Fruit fly (Drosophila melanogaster) whole organism, embryonic: ENCODE data around the gene Chchd2.

Experiments used
- ATbp ChIP-seq: fragments of 200-800 bp; sonication (Bioruptor generic); optimal IDR thresholded peaks from 2 replicates; lab custom pipeline; 2017; ENCODE audit warnings: missing biosample characterization, mild to moderate bottlenecking, missing genetic modification characterization, missing genetic modification reagents
- CG1024 ChIP-seq: fragments of 200-800 bp; sonication (Bioruptor generic); IDR thresholded peaks from 2 replicates; pipeline ENCODE4 v1.3.6; 2022; ENCODE audit warnings: missing biosample characterization, missing genetic modification characterization
- CG10274 ChIP-seq: fragments of 200-800 bp; sonication (Bioruptor generic); optimal IDR thresholded peaks from 3 replicates; lab custom pipeline; 2017; ENCODE audit warnings: missing biosample characterization, mild to moderate bottlenecking, missing genetic modification characterization
- CG10654 ChIP-seq: fragments of 200-800 bp; sonication (Bioruptor generic); optimal IDR thresholded peaks from 2 replicates; lab custom pipeline; 2016; ENCODE audit warnings: missing biosample characterization, missing genetic modification characterization
- CG11093 ChIP-seq: fragments of 200-800 bp; sonication (Bioruptor generic); IDR thresholded peaks from 3 replicates; pipeline ENCODE4 v1.3.6; 2022; ENCODE audit warnings: missing biosample characterization, missing genetic modification characterization
- CG15073 ChIP-seq: fragments of 200-800 bp; sonication (Bioruptor generic); optimal IDR thresholded peaks from 2 replicates; lab custom pipeline; 2016; ENCODE audit warnings: missing biosample characterization, missing genetic modification characterization
- CG1647 ChIP-seq: fragments of 200-800 bp; sonication (Bioruptor generic); optimal IDR thresholded peaks from 3 replicates; lab custom pipeline; 2016; ENCODE audit warnings: missing biosample characterization, missing genetic modification characterization
- CG16863 ChIP-seq: fragments of 200-800 bp; sonication (Bioruptor generic); optimal IDR thresholded peaks from 3 replicates; lab custom pipeline; 2016; ENCODE audit warnings: missing biosample characterization, missing genetic modification characterization
- CG17361 ChIP-seq: fragments of 200-800 bp; sonication (Bioruptor generic); IDR thresholded peaks from 3 replicates; pipeline ENCODE4 v1.3.6; 2022; ENCODE audit warnings: missing biosample characterization, missing genetic modification characterization
- CG17912 ChIP-seq: fragments of 200-800 bp; sonication (Bioruptor generic); optimal IDR thresholded peaks from 2 replicates; lab custom pipeline; 2018; ENCODE audit warnings: missing biosample characterization, mild to moderate bottlenecking, missing genetic modification characterization
- CG18011 ChIP-seq: fragments of 200-800 bp; sonication (Bioruptor generic); optimal IDR thresholded peaks from 2 replicates; lab custom pipeline; 2017; ENCODE audit warnings: missing biosample characterization, missing genetic modification characterization, mild to moderate bottlenecking, moderate library complexity, missing genotype
- CG32532 ChIP-seq: fragments of 200-800 bp; sonication (Bioruptor generic); IDR thresholded peaks from 2 replicates; pipeline ENCODE4 v1.3.6; 2022; ENCODE audit warnings: missing biosample characterization, missing genetic modification characterization
- CG4707 ChIP-seq: fragments of 200-800 bp; sonication (Bioruptor generic); optimal IDR thresholded peaks from 2 replicates; lab custom pipeline; 2018; ENCODE audit warnings: missing biosample characterization, mild to moderate bottlenecking, missing genetic modification characterization, moderate library complexity
- CG5953 ChIP-seq: fragments of 200-800 bp; sonication (Bioruptor generic); IDR thresholded peaks from 2 replicates; pipeline ENCODE4 v1.3.6; 2022; ENCODE audit warnings: missing biosample characterization, missing genetic modification characterization
- CG7928 ChIP-seq: fragments of 200-800 bp; sonication (Bioruptor generic); optimal IDR thresholded peaks from 2 replicates; lab custom pipeline; 2017; ENCODE audit warnings: missing biosample characterization, mild to moderate bottlenecking, missing genetic modification characterization
- Doc3 ChIP-seq: fragments of 200-800 bp; sonication (Bioruptor generic); IDR thresholded peaks from 3 replicates; pipeline ENCODE4 v1.3.6; 2022; ENCODE audit warnings: missing biosample characterization, missing genetic modification characterization; ENCODE audit not compliant: partially characterized antibody
- Drgx ChIP-seq: fragments of 200-800 bp; sonication (Bioruptor generic); IDR thresholded peaks from 2 replicates; pipeline ENCODE4 v1.3.6; 2022; ENCODE audit warnings: missing biosample characterization, missing genetic modification characterization
- H15 ChIP-seq: fragments of 200-800 bp; sonication (Bioruptor generic); IDR thresholded peaks from 3 replicates; pipeline ENCODE4 v1.3.6; 2022; ENCODE audit warnings: missing biosample characterization, missing genetic modification characterization
- H2.0 ChIP-seq: fragments of 200-800 bp; sonication (Bioruptor generic); IDR thresholded peaks from 2 replicates; pipeline ENCODE4 v1.3.6; 2022; ENCODE audit warnings: missing biosample characterization, missing genetic modification characterization
- HLH4C ChIP-seq: fragments of 200-800 bp; sonication (Bioruptor generic); IDR thresholded peaks from 3 replicates; pipeline ENCODE4 v1.3.6; 2022; ENCODE audit warnings: missing biosample characterization, missing genetic modification characterization; ENCODE audit not compliant: partially characterized antibody
- Hand ChIP-seq: fragments of 200-800 bp; sonication (Bioruptor generic); optimal IDR thresholded peaks from 2 replicates; lab custom pipeline; 2017; ENCODE audit warnings: mild to moderate bottlenecking, missing biosample characterization, missing genetic modification reagents, missing genetic modification characterization
- Hey ChIP-seq: fragments of 200-800 bp; sonication (Bioruptor generic); optimal IDR thresholded peaks from 3 replicates; lab custom pipeline; 2018; ENCODE audit warnings: missing biosample characterization, mild to moderate bottlenecking, missing genetic modification characterization
- Lhr ChIP-seq: fragments of 200-800 bp; sonication (Bioruptor generic); optimal IDR thresholded peaks from 3 replicates; lab custom pipeline; 2017; ENCODE audit warnings: mild to moderate bottlenecking, missing biosample characterization, missing genetic modification reagents, missing genetic modification characterization
- Mrtf ChIP-seq: fragments of 200-800 bp; sonication (Bioruptor generic); IDR thresholded peaks from 3 replicates; pipeline ENCODE4 v1.3.6; 2022; ENCODE audit warnings: missing biosample characterization, missing genetic modification characterization
- NC2β ChIP-seq: fragments of 200-800 bp; sonication (Bioruptor generic); optimal IDR thresholded peaks from 2 replicates; lab custom pipeline; 2016; ENCODE audit warnings: missing biosample characterization, missing genetic modification characterization
- Spps ChIP-seq: fragments of 200-800 bp; sonication (Bioruptor generic); optimal IDR thresholded peaks from 2 replicates; lab custom pipeline; 2018; ENCODE audit warnings: missing biosample characterization, mild to moderate bottlenecking, missing genetic modification characterization
- ci ChIP-seq: fragments of 200-800 bp; sonication (Bioruptor generic); IDR thresholded peaks from 3 replicates; pipeline ENCODE4 v1.3.6; 2022; ENCODE audit warnings: missing biosample characterization, missing genetic modification characterization
- exex ChIP-seq: fragments of 200-800 bp; sonication (Bioruptor generic); optimal IDR thresholded peaks from 4 replicates; lab custom pipeline; 2018; ENCODE audit warnings: missing biosample characterization, mild to moderate bottlenecking, missing genetic modification characterization, moderate library complexity
- eyg ChIP-seq: fragments of 200-800 bp; sonication (Bioruptor generic); optimal IDR thresholded peaks from 3 replicates; lab custom pipeline; 2016; ENCODE audit warnings: missing biosample characterization, missing genetic modification characterization
- gce ChIP-seq: fragments of 200-800 bp; sonication (Bioruptor generic); IDR thresholded peaks from 3 replicates; pipeline ENCODE4 v1.3.6; 2022; ENCODE audit warnings: missing biosample characterization, missing genetic modification characterization
- grau ChIP-seq: fragments of 200-800 bp; optimal IDR thresholded peaks from 3 replicates; lab custom pipeline; 2019; ENCODE audit warnings: missing biosample characterization, mild to moderate bottlenecking, missing genetic modification characterization, moderate library complexity
- knrl ChIP-seq: fragments of 200-800 bp; sonication (Bioruptor generic); IDR thresholded peaks from 3 replicates; pipeline ENCODE4 v1.3.6; 2022; ENCODE audit warnings: missing biosample characterization, missing genetic modification characterization; ENCODE audit not compliant: partially characterized antibody
- lab ChIP-seq: fragments of 200-800 bp; sonication (Bioruptor generic); optimal IDR thresholded peaks from 3 replicates; lab custom pipeline; 2017; ENCODE audit warnings: missing biosample characterization, missing genetic modification characterization, mild to moderate bottlenecking, moderate library complexity, missing genetic modification reagents
- lmd ChIP-seq: fragments of 200-800 bp; sonication (Bioruptor generic); IDR thresholded peaks from 2 replicates; pipeline ENCODE4 v1.3.6; 2022; ENCODE audit warnings: missing biosample characterization, missing genetic modification characterization
- lola ChIP-seq, 3 experiments: fragments of >200 bp in 2 of 3; fragments of 200-800 bp in 1 of 3; sonication (Bioruptor generic) in 1 of 3; optimal IDR thresholded peaks; 2 replicates each; lab custom pipeline; 2017 to 2019; ENCODE audit warnings: missing biosample characterization in 3 of 3, missing genetic modification characterization in 3 of 3, mild to moderate bottlenecking in 1 of 3, moderate library complexity in 1 of 3
- lov ChIP-seq, 2 experiments: fragments of 200-800 bp in 1 of 2; fragments of >200 bp in 1 of 2; sonication (Bioruptor generic) in 1 of 2; IDR thresholded peaks in 1 of 2; optimal IDR thresholded peaks in 1 of 2; 2 replicates in 1 of 2; 3 replicates in 1 of 2; pipeline versions ENCODE4 v1.3.6 to Lab custom; 2017 to 2022; ENCODE audit warnings: missing biosample characterization in 1 of 2, missing genetic modification characterization in 1 of 2
- peb ChIP-seq: fragments of 200-800 bp; sonication (Bioruptor generic); IDR thresholded peaks from 2 replicates; pipeline ENCODE4 v1.3.6; 2022; ENCODE audit warnings: missing biosample characterization, missing genetic modification characterization
- pita ChIP-seq: fragments of 200-800 bp; sonication (Bioruptor generic); optimal IDR thresholded peaks from 2 replicates; lab custom pipeline; 2017; ENCODE audit warnings: missing biosample characterization, mild to moderate bottlenecking, missing genetic modification characterization
- prd ChIP-seq, 3 experiments: fragments of >200 bp in 2 of 3; fragments of 200-800 bp in 1 of 3; sonication (Bioruptor generic) in 1 of 3; optimal IDR thresholded peaks in 2 of 3; IDR thresholded peaks in 1 of 3; 2 replicates in 2 of 3; 3 replicates in 1 of 3; pipeline versions ENCODE4 v1.3.6 to Lab custom; 2017 to 2022; ENCODE audit warnings: missing biosample characterization in 1 of 3, missing genetic modification characterization in 1 of 3
- pzg ChIP-seq: fragments of 200-800 bp; sonication (Bioruptor generic); optimal IDR thresholded peaks from 3 replicates; lab custom pipeline; 2018; ENCODE audit warnings: missing biosample characterization, mild to moderate bottlenecking, missing genetic modification characterization, moderate library complexity
- ranshi ChIP-seq: fragments of 200-800 bp; sonication (Bioruptor generic); IDR thresholded peaks from 2 replicates; pipeline ENCODE4 v1.3.6; 2022; ENCODE audit warnings: missing biosample characterization, missing genetic modification characterization
- sens ChIP-seq: fragments of 200-800 bp; sonication (Bioruptor generic); peaks from one replicate; lab custom pipeline; 2016; ENCODE audit warnings: missing biosample characterization, missing genetic modification characterization
- tgo ChIP-seq: fragments of 200-800 bp; sonication (Bioruptor generic); IDR thresholded peaks from 3 replicates; pipeline ENCODE4 v1.3.6; 2022; ENCODE audit warnings: missing biosample characterization, missing genetic modification characterization
- tin ChIP-seq: fragments of 200-800 bp; sonication (Bioruptor generic); optimal IDR thresholded peaks from 3 replicates; lab custom pipeline; 2016; ENCODE audit warnings: missing biosample characterization, missing genetic modification characterization

The Chchd2 gene

DNA sequence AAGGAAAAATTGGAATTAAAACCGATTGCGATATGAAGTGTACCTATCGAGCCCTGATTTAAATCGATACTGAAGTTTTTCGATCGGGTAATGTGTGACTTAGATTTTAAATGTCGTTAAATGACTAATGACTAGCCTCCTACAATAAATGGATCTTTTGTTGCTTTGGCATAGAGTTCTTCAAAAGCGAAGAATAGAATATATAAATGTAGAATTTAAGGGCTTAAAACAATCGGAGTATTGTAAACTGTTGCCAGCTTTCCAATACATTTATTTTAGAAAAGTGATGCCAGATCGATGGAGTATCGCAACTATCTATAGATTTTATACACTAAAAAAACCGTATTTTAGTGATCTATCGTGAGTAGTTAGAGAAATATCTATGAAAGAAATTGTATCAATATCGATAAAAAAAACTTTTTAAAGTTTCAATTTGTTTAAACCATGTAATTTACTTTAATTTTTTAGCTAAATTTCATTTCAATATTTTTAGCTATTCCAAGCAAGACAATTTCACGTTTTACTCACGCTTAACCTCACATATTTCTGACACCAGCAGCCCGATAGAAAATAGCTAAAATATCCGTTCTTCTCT, 5.8 kb upstream of the Chchd2 start, which contains the start of the genes mei-217 and mei-218 (continued):
- no peak for TF ChIP-seq CG16863 (GFP tag; lab: Kevin White, UChicago)
- no peak; the same call in 1 of the 3 replicates for TF ChIP-seq CG17361
- peak; percentile 71; the same call in 2 of the 3 replicates for TF ChIP-seq knrl (GFP tag; lab: Robert Waterston, UW)
- TF ChIP-seq CG10654, result no peak
- no peak for TF ChIP-seq Spps (tag; lab: Kevin White, UChicago)
- peak; percentile 26; the same call in 1 of the 2 replicates for TF ChIP-seq lmd
- no peak for TF ChIP-seq lab (GFP tag; lab: Kevin White, UChicago)
- no peak for TF ChIP-seq CG4707 (GFP tag; lab: Kevin White, UChicago)
- no peak for TF ChIP-seq Hey (tag; lab: Kevin White, UChicago)

DNA sequence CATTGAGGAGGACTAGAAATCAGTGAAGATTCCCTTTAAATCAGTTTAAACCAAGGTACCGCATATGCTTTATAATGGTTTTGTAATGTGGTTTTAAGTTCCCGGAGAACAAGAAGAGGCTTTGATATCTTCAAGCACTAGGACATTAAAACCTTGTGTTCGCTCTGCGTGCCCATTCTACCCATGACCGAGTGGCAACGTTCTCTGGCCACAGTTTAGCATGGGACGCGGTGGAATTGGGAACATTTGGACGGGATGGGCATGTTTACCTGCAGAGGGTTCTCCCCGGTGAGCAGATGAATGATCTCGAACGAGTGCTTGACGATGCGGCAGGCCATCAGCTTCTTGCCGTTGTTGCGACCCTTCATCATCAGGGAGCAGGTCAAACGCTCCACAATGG, 2.3 kb upstream of the Chchd2 start:
- TF ChIP-seq CG5953 (GFP tag; lab: Robert Waterston, UW) (no peak), sens (peak; percentile 57)

DNA sequence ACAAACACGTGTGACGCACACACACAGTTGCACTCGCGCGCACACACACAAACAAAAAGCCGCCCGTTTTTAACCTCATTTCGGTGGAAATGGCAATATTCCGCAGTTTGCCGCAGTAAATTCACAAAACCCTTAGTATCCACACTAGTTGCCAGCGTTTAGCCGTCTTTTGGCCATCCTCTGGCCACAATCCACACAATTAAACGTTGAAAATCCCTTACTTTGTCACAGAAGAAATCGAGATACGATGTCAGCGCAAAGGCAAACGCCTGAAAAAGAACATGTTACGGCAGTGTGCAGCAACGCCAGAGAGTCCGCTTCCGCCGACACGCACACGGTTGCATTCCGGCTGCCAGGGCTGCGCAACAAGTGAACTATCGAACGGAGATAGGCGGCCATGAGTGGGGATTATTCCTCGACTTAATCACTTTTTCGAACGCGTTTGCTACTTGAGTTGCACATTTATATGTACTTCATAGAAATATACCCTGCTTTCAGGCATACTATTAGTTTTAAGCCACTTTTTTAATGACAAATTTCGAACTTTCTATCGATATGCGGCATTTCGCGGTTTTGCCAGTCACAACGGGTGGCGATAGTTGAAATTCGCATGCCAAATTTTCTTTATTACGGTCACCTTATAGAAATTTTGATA, 691 bp upstream of the Chchd2 start, which contains the start of gene RpS5a:
Gene RpS5a, minus strand, starts transcription at position 282 of the 655 bp plus-strand sequence.
- TF ChIP-seq tin (GFP tag; lab: Kevin White, UChicago) (peak; percentile 76), ranshi (GFP tag; lab: Robert Waterston, UW) (peak; percentile 77; the same call in 1 of the 2 replicates), CG1024 (GFP tag; lab: Robert Waterston, UW) (peak; percentile 75), CG17912 (GFP tag; lab: Kevin White, UChicago) (peak; percentile 85), CG1647 (GFP tag; lab: Kevin White, UChicago) (peak; percentile 54), Lhr (GFP tag; lab: Kevin White, UChicago) (peak; percentile 81), CG10274 (GFP tag; lab: Kevin White, UChicago) (peak; percentile 83), CG32532 (GFP tag; lab: Robert Waterston, UW) (peak; percentile 79), Mrtf (GFP tag; lab: Robert Waterston, UW) (no peak), Hand (GFP tag; lab: Kevin White, UChicago) (peak; percentile 57), grau (tag; lab: Kevin White, UChicago) (peak; percentile 63), CG18011 (GFP tag; lab: Kevin White, UChicago) (peak; percentile 59), lov (optimal IDR thresholded peaks at IDR 0.05; lab: Kevin White, UChicago) (no peak), lov (GFP tag; IDR thresholded peaks at IDR 0.05; lab: Robert Waterston, UW) (peak; percentile 85), lola (GFP tag; optimal IDR thresholded peaks at IDR 0.05; lab: Kevin White, UChicago) (peak in 1 of 3 experiments; percentile 48), peb (GFP tag; lab: Robert Waterston, UW) (no peak; the same call in 1 of the 2 replicates), H2.0 (GFP tag; lab: Robert Waterston, UW) (peak; percentile 64), gce (GFP tag; lab: Robert Waterston, UW) (peak; percentile 68; the same call in 2 of the 3 replicates), ATbp (GFP tag; lab: Kevin White, UChicago) (peak; percentile 77), ci (GFP tag; lab: Robert Waterston, UW) (peak; percentile 91), Doc3 (peak; percentile 71), pzg (GFP tag; lab: Kevin White, UChicago) (peak; percentile 74), prd (optimal IDR thresholded peaks at IDR 0.05; lab: Kevin White, UChicago) (no peak), prd (GFP tag; IDR thresholded peaks at IDR 0.05; lab: Robert Waterston, UW) (peak; percentile 69), eyg (peak; percentile 73), CG7928 (peak; percentile 89), CG15073 (GFP tag; lab: Kevin White, UChicago) (no peak), H15 (GFP tag; lab: Robert Waterston, UW) (peak; percentile 80; the same call in 2 of the 3 replicates), CG11093 (GFP tag; lab: Robert Waterston, UW) (0 out of 3 replicates have a peak, but pooled peaks have one; percentile 26), exex (tag; lab: Kevin White, UChicago) (peak; percentile 28), pita (GFP tag; lab: Kevin White, UChicago) (no peak), NC2β (GFP tag; lab: Kevin White, UChicago) (peak; percentile 90), Drgx (GFP tag; lab: Robert Waterston, UW) (peak; percentile 26; the same call in 1 of the 2 replicates), HLH4C (GFP tag; lab: Robert Waterston, UW) (peak; percentile 70), tgo (GFP tag; lab: Robert Waterston, UW) (peak; percentile 62)
